Worm (Caenorhabditis elegans) whole organism, L2 larva: ENCODE measurements around the gene pmp-5.

Experiments used
- C34F6.9 ChIP-seq: fragments of 150-350 bp; optimal IDR thresholded peaks from 2 replicates; lab custom pipeline; 2014; ENCODE audit warnings: missing biosample characterization, missing genetic modification characterization
- F13H6.1 ChIP-seq: sonication (generic microtip); optimal IDR thresholded peaks from 2 replicates; lab custom pipeline; 2016; ENCODE audit warnings: missing genetic modification characterization, missing compliant biosample characterization
- R02D3.7 ChIP-seq: fragments of 150-350 bp; optimal IDR thresholded peaks from 2 replicates; lab custom pipeline; 2014; ENCODE audit warnings: missing biosample characterization, missing genetic modification characterization
- Y55F3AM.14 ChIP-seq: fragments of 200-800 bp; sonication (Bioruptor generic); optimal IDR thresholded peaks from 2 replicates; lab custom pipeline; 2018; ENCODE audit warnings: mild to moderate bottlenecking, missing genetic modification characterization, missing compliant biosample characterization
- ZK546.5 ChIP-seq: sonication (generic microtip); optimal IDR thresholded peaks from 2 replicates; lab custom pipeline; 2017; ENCODE audit warnings: missing biosample characterization, missing genetic modification characterization
- ama-1 ChIP-seq: fragments of 150-350 bp; optimal IDR thresholded peaks from 2 replicates; lab custom pipeline; 2018; ENCODE audit warnings: inconsistent platforms
- blmp-1 ChIP-seq: sonication (generic microtip); optimal IDR thresholded peaks from 2 replicates; lab custom pipeline; 2017; ENCODE audit warnings: missing genetic modification characterization, mild to moderate bottlenecking, missing compliant biosample characterization, antibody characterized with exemption, moderate library complexity; ENCODE audit not compliant: insufficient read depth
- ceh-82 ChIP-seq: fragments of 150-350 bp; optimal IDR thresholded peaks from 2 replicates; lab custom pipeline; 2014; ENCODE audit warnings: missing biosample characterization, missing genetic modification characterization
- crh-2 ChIP-seq: sonication (generic microtip); optimal IDR thresholded peaks from 2 replicates; lab custom pipeline; 2017; ENCODE audit warnings: missing biosample characterization, missing genetic modification characterization
- egl-27 ChIP-seq: sonication (generic microtip); optimal IDR thresholded peaks from 3 replicates; lab custom pipeline; 2017; ENCODE audit warnings: missing biosample characterization, missing genetic modification reagents, missing genetic modification characterization
- elt-1 ChIP-seq: fragments of 150-350 bp; optimal IDR thresholded peaks from 2 replicates; lab custom pipeline; 2014; ENCODE audit warnings: missing biosample characterization, missing genetic modification characterization
- fos-1 ChIP-seq: fragments of 150-350 bp; optimal IDR thresholded peaks from 2 replicates; lab custom pipeline; 2014; ENCODE audit warnings: missing biosample characterization, missing genetic modification characterization
- gmeb-1 ChIP-seq: fragments of 150-350 bp; optimal IDR thresholded peaks from 2 replicates; lab custom pipeline; 2014; ENCODE audit warnings: missing biosample characterization, missing genetic modification characterization
- lin-11 ChIP-seq: fragments of 150-350 bp; sonication (generic microtip); optimal IDR thresholded peaks from 2 replicates; lab custom pipeline; 2014; ENCODE audit warnings: missing biosample characterization, missing genetic modification characterization, inconsistent platforms, mixed read lengths
- lin-39 ChIP-seq: fragments of 150-350 bp; optimal IDR thresholded peaks from 2 replicates; lab custom pipeline; 2014; ENCODE audit warnings: missing biosample characterization, missing genetic modification reagents, missing genetic modification characterization
- lsy-2 ChIP-seq, 2 experiments: fragments of 150-350 bp in 1 of 2; sonication (generic microtip) in 1 of 2; optimal IDR thresholded peaks; 2 replicates each; lab custom pipeline; 2014 to 2017; ENCODE audit warnings: missing biosample characterization in 2 of 2, missing genetic modification characterization in 2 of 2
- mab-5 ChIP-seq: fragments of 150-350 bp; optimal IDR thresholded peaks from 2 replicates; lab custom pipeline; 2014; ENCODE audit warnings: missing biosample characterization, missing genetic modification characterization
- mdl-1 ChIP-seq, 2 experiments: fragments of 150-350 bp in 1 of 2; sonication (generic microtip) in 1 of 2; optimal IDR thresholded peaks; 2 replicates each; lab custom pipeline; 2017; ENCODE audit warnings: missing biosample characterization in 2 of 2, missing genetic modification characterization in 2 of 2
- nhr-10 ChIP-seq: sonication (generic microtip); optimal IDR thresholded peaks from 2 replicates; lab custom pipeline; 2017; ENCODE audit warnings: missing biosample characterization, missing genetic modification characterization
- nhr-12 ChIP-seq: fragments of 150-350 bp; optimal IDR thresholded peaks from 2 replicates; lab custom pipeline; 2014; ENCODE audit warnings: missing biosample characterization, missing genetic modification characterization
- nhr-129 ChIP-seq: fragments of 150-350 bp; optimal IDR thresholded peaks from 2 replicates; lab custom pipeline; 2014; ENCODE audit warnings: missing biosample characterization, missing genetic modification characterization
- nhr-21 ChIP-seq: fragments of 150-350 bp; optimal IDR thresholded peaks from 2 replicates; lab custom pipeline; 2014; ENCODE audit warnings: missing biosample characterization, missing genetic modification characterization
- nhr-25 ChIP-seq: fragments of 150-350 bp; sonication (generic microtip); optimal IDR thresholded peaks from 3 replicates; lab custom pipeline; 2014; ENCODE audit warnings: missing biosample characterization, missing genetic modification characterization
- nhr-6 ChIP-seq: fragments of 150-350 bp; optimal IDR thresholded peaks from 2 replicates; lab custom pipeline; 2014; ENCODE audit warnings: missing biosample characterization, missing genetic modification characterization
- sem-4 ChIP-seq: fragments of 150-350 bp; optimal IDR thresholded peaks from 2 replicates; lab custom pipeline; 2014; ENCODE audit warnings: missing biosample characterization, missing genetic modification reagents, missing genetic modification characterization
- skn-1 ChIP-seq: sonication (generic microtip); optimal IDR thresholded peaks from 2 replicates; lab custom pipeline; 2017; ENCODE audit warnings: missing biosample characterization, missing genetic modification characterization
- sma-3 ChIP-seq: sonication (generic microtip); optimal IDR thresholded peaks from 2 replicates; lab custom pipeline; 2016; ENCODE audit warnings: missing genetic modification reagents, missing genetic modification characterization, missing compliant biosample characterization
- sma-9 ChIP-seq, 2 experiments: fragments of 150-350 bp in 1 of 2; sonication (generic microtip) in 1 of 2; optimal IDR thresholded peaks; 2 replicates each; lab custom pipeline; 2014 to 2016; ENCODE audit warnings: missing genetic modification characterization in 2 of 2, mild to moderate bottlenecking in 1 of 2, missing biosample characterization in 1 of 2, missing compliant biosample characterization in 1 of 2, missing genetic modification reagents in 1 of 2, moderate library complexity in 1 of 2
- snpc-4 ChIP-seq: fragments of 150-350 bp; optimal IDR thresholded peaks from 2 replicates; lab custom pipeline; 2014; ENCODE audit warnings: missing biosample characterization, missing genetic modification characterization
- unc-55 ChIP-seq: fragments of 150-350 bp; sonication (generic microtip); optimal IDR thresholded peaks from 3 replicates; lab custom pipeline; 2014; ENCODE audit warnings: missing biosample characterization, missing genetic modification reagents, missing genetic modification characterization
- unc-62 ChIP-seq: fragments of 150-350 bp; optimal IDR thresholded peaks from 2 replicates; lab custom pipeline; 2014; ENCODE audit warnings: missing biosample characterization, missing genetic modification reagents, missing genetic modification characterization
- ztf-11 ChIP-seq: sonication (generic microtip); optimal IDR thresholded peaks from 2 replicates; lab custom pipeline; 2017; ENCODE audit warnings: missing biosample characterization, missing genetic modification characterization

pmp-5 gene

ce11 chrV:6665751-6666150, at the start of gene pmp-5:
Gene pmp-5, minus strand, starts transcription at chrV:6665813.
- TF ChIP-seq sma-9 (GFP tag; optimal IDR thresholded peaks at IDR 0.05; lab: Kevin White, UChicago) (peak; percentile 82), sma-9 (tag; optimal IDR thresholded peaks at IDR 0.05; lab: Kevin White, UChicago) (no peak), fos-1 (tag; lab: Kevin White, UChicago) (peak; percentile 31), lin-39 (tag; lab: Kevin White, UChicago) (no peak)

DNA sequence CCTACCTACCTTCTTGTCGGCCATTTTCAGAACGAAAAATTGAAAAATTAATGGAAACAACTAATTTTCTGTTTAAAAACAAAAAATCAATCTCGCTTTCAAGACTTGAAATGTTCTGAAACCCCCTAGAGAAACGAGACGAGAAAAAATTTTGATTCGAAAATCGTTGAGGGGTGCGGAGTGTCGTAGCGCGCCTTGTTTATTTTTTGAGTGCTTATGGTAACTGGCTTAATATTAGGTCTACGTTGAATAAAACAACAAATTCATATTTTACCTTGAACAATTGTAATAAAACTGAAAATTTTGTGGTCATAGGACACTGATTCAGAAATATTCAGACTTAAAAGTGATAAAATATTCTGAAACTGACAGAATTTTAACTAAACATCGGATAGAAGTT, 44.8 kb upstream of the pmp-5 start, which contains the start of gene sna-1:
sna-1 (minus strand) TSS at position 218 of the 400 bp plus-strand sequence.
- TF ChIP-seq nhr-25 (tag; lab: Kevin White, UChicago) = no peak
- TF ChIP-seq ama-1 (lab: Kevin White, UChicago) = peak; percentile 36
- no peak for TF ChIP-seq mdl-1 (tag; optimal IDR thresholded peaks at IDR 0.05; lab: Kevin White, UChicago)
- TF ChIP-seq nhr-21 (tag; lab: Kevin White, UChicago) = no peak
- peak; percentile 28 for TF ChIP-seq unc-55 (GFP tag; lab: Kevin White, UChicago)

DNA sequence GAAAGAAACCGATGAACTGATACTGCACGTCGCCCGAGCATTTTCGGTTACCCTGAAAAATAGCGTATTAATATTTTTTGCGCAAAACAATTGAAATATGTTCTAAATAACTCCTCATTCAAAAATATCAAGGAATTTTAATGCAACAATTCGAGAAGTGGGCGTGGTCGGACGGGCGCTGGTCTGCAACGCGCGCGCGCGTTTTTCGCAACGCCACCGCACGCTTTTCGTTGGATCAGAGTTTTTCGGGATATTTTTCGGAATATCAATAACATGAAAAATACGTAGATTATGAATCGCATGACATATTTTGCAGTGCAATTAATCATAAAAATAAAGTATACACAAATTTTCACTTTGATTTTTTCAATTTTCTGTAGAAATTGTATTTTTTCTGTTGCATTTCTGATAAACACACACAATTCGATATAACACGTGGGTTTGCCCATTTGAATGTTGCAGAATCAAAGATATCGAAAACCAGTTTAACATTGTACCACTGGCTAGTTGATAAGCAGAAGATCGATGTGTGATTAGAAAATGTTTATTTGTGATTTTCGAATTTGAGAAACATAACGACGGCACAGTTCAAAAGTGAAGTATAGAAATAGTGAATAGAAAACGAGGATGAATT, 43.6 kb upstream of the pmp-5 start, which contains the start of gene dlst-1:
dlst-1 (minus strand) TSS at position 52 of the 634 bp plus-strand sequence.
- peak; percentile 40 for TF ChIP-seq F13H6.1 (tag; lab: Kevin White, UChicago)
- no peak for TF ChIP-seq nhr-12 (tag; lab: Kevin White, UChicago)
- TF ChIP-seq skn-1 = no peak
- no peak for TF ChIP-seq ZK546.5 (tag; lab: Kevin White, UChicago)
- peak; percentile 47 for TF ChIP-seq nhr-129 (tag; lab: Kevin White, UChicago)
- TF ChIP-seq R02D3.7 (tag; lab: Kevin White, UChicago) = no peak
- peak; percentile 8 for TF ChIP-seq nhr-21 (tag; lab: Kevin White, UChicago)
- TF ChIP-seq nhr-6 (tag; lab: Kevin White, UChicago) = no peak
- TF ChIP-seq sma-3 (GFP tag; lab: Kevin White, UChicago) = peak; percentile 66
- no peak for TF ChIP-seq ztf-11 (tag; lab: Kevin White, UChicago)
- peak; percentile 45 for TF ChIP-seq nhr-25 (tag; lab: Kevin White, UChicago)
- no peak for TF ChIP-seq ama-1 (lab: Kevin White, UChicago)
- no peak for TF ChIP-seq snpc-4 (tag; lab: Kevin White, UChicago)
- TF ChIP-seq gmeb-1 (tag; lab: Kevin White, UChicago) = peak; percentile 43
- TF ChIP-seq crh-2 (tag; lab: Kevin White, UChicago) = no peak
- TF ChIP-seq lsy-2 (tag; optimal IDR thresholded peaks at IDR 0.05; lab: Kevin White, UChicago) = peak; percentile 21 to 45
- TF ChIP-seq mdl-1 (tag; optimal IDR thresholded peaks at IDR 0.05; lab: Kevin White, UChicago) = no peak
- no peak for TF ChIP-seq sma-9 (GFP tag; optimal IDR thresholded peaks at IDR 0.05; lab: Kevin White, UChicago)
- TF ChIP-seq sma-9 (tag; optimal IDR thresholded peaks at IDR 0.05; lab: Kevin White, UChicago) = no peak
- TF ChIP-seq nhr-10 (tag; lab: Kevin White, UChicago) = no peak
- no peak for TF ChIP-seq egl-27
- TF ChIP-seq elt-1 = no peak
- TF ChIP-seq C34F6.9 (tag; lab: Kevin White, UChicago) = peak; percentile 29
- TF ChIP-seq lin-11 (tag; lab: Kevin White, UChicago) = peak; percentile 25

- TF ChIP-seq fos-1 (tag; lab: Kevin White, UChicago) = peak; percentile 91
- peak; percentile 7 for TF ChIP-seq nhr-25 (tag; lab: Kevin White, UChicago)
- peak; percentile 72 for TF ChIP-seq sma-9 (GFP tag; optimal IDR thresholded peaks at IDR 0.05; lab: Kevin White, UChicago)
- TF ChIP-seq sma-9 (tag; optimal IDR thresholded peaks at IDR 0.05; lab: Kevin White, UChicago) = no peak
- peak; percentile 53 for TF ChIP-seq blmp-1 (tag; lab: Kevin White, UChicago)
- peak; percentile 65 for TF ChIP-seq skn-1
- peak; percentile 67 for TF ChIP-seq crh-2 (tag; lab: Kevin White, UChicago)
- TF ChIP-seq gmeb-1 (tag; lab: Kevin White, UChicago) = no peak
- no peak for TF ChIP-seq sem-4
- TF ChIP-seq ceh-82 (tag; lab: Kevin White, UChicago) = no peak
- TF ChIP-seq sma-3 (GFP tag; lab: Kevin White, UChicago) = peak; percentile 52
Measured at ce11 chrV:6706771-6707170, 41.2 kb upstream of the pmp-5 start, which contains the start of gene W02F12.4. Gene W02F12.4, minus strand, starts transcription at chrV:6706934.

- TF ChIP-seq crh-2 (tag; lab: Kevin White, UChicago) (no peak), ama-1 (lab: Kevin White, UChicago) (no peak), ztf-11 (tag; lab: Kevin White, UChicago) (no peak), elt-1 (no peak), ceh-82 (tag; lab: Kevin White, UChicago) (no peak), Y55F3AM.14 (GFP tag; lab: Kevin White, UChicago) (no peak), unc-62 (no peak), snpc-4 (tag; lab: Kevin White, UChicago) (no peak), mab-5 (tag; lab: Kevin White, UChicago) (no peak), egl-27 (no peak)
- TF ChIP-seq, all 48 proteins: peak for 0
Measured at ce11 chrV:6705367-6705766, 39.8 kb upstream of the pmp-5 start.
